Worm (Caenorhabditis elegans) whole organism, L3 larva: Measurements from ENCODE around the gene T10G3.2.
A peak's percentile ranks its signal among the peaks of the same experiment; 100 is the strongest.
"Not testable (repeated sequence)": the region's sequence is repeated elsewhere in the genome, so short reads cannot be mapped to it uniquely, and the experiment has no call there.

Experiments
- R02D3.7 ChIP-seq: fragments of 150-350 bp; optimal IDR thresholded peaks from 2 replicates; lab custom pipeline; 2014; ENCODE audit warnings: missing biosample characterization, missing genetic modification characterization
- aly-2 ChIP-seq: fragments of 150-350 bp; optimal IDR thresholded peaks from 2 replicates; lab custom pipeline; 2014; ENCODE audit warnings: missing biosample characterization, missing genetic modification characterization
- ama-1 ChIP-seq: fragments of 150-350 bp; optimal IDR thresholded peaks from 2 replicates; lab custom pipeline; 2018
- ceh-16 ChIP-seq: sonication (generic microtip); optimal IDR thresholded peaks from 2 replicates; lab custom pipeline; 2017; ENCODE audit warnings: missing biosample characterization, missing genetic modification characterization
- ceh-28 ChIP-seq: fragments of 150-350 bp; optimal IDR thresholded peaks from 2 replicates; lab custom pipeline; 2014; ENCODE audit warnings: missing biosample characterization, missing genetic modification reagents, missing genetic modification characterization
- ceh-82 ChIP-seq: fragments of 150-350 bp; optimal IDR thresholded peaks from 2 replicates; lab custom pipeline; 2014; ENCODE audit warnings: missing biosample characterization, missing genetic modification characterization
- ceh-9 ChIP-seq: sonication (generic microtip); optimal IDR thresholded peaks from 2 replicates; lab custom pipeline; 2018; ENCODE audit warnings: missing biosample characterization, missing genetic modification characterization
- egl-27 ChIP-seq: sonication (generic microtip); optimal IDR thresholded peaks from 4 replicates; lab custom pipeline; 2017; ENCODE audit warnings: missing biosample characterization, missing genetic modification reagents, missing genetic modification characterization
- egl-5 ChIP-seq: fragments of 150-350 bp; optimal IDR thresholded peaks from 2 replicates; lab custom pipeline; 2017; ENCODE audit warnings: missing biosample characterization, missing genetic modification reagents, missing genetic modification characterization, inconsistent platforms
- elt-2 ChIP-seq: sonication (generic microtip); optimal IDR thresholded peaks from 2 replicates; lab custom pipeline; 2016; ENCODE audit warnings: missing genetic modification reagents, mild to moderate bottlenecking, missing genetic modification characterization, missing compliant biosample characterization
- elt-3 ChIP-seq, 3 experiments: fragments of 150-350 bp in 1 of 3; sonication (generic microtip) in 2 of 3; optimal IDR thresholded peaks; 2 replicates in 2 of 3; 4 replicates in 1 of 3; lab custom pipeline; 2014 to 2017; ENCODE audit warnings: missing biosample characterization in 3 of 3, missing genetic modification characterization in 3 of 3
- eor-1 ChIP-seq, 2 experiments: fragments of 150-350 bp; optimal IDR thresholded peaks; 2 replicates each; lab custom pipeline; 2014 to 2018; ENCODE audit warnings: missing biosample characterization in 2 of 2, missing genetic modification characterization in 2 of 2
- jun-1 ChIP-seq: fragments of 150-350 bp; optimal IDR thresholded peaks from 2 replicates; lab custom pipeline; 2014; ENCODE audit warnings: missing biosample characterization, missing genetic modification reagents, missing genetic modification characterization
- lin-15B ChIP-seq: fragments of 150-350 bp; optimal IDR thresholded peaks from 2 replicates; lab custom pipeline; 2014; ENCODE audit warnings: missing biosample characterization, missing genetic modification characterization
- lsy-12 ChIP-seq: sonication (generic microtip); optimal IDR thresholded peaks from 2 replicates; lab custom pipeline; 2016; ENCODE audit warnings: mild to moderate bottlenecking, missing genetic modification characterization, missing compliant biosample characterization
- mdl-1 ChIP-seq: fragments of 150-350 bp; optimal IDR thresholded peaks from 2 replicates; lab custom pipeline; 2014; ENCODE audit warnings: missing biosample characterization, missing genetic modification characterization
- mml-1 ChIP-seq: fragments of 150-350 bp; sonication (generic microtip); optimal IDR thresholded peaks from 3 replicates; lab custom pipeline; 2014; ENCODE audit warnings: missing biosample characterization, missing genetic modification characterization
- nfya-1 ChIP-seq: sonication (generic microtip); optimal IDR thresholded peaks from 2 replicates; lab custom pipeline; 2017; ENCODE audit warnings: missing genetic modification characterization, mild to moderate bottlenecking, missing compliant biosample characterization, antibody characterized with exemption, moderate library complexity; ENCODE audit not compliant: insufficient read depth
- nhr-11 ChIP-seq: fragments of 150-350 bp; optimal IDR thresholded peaks from 2 replicates; lab custom pipeline; 2014; ENCODE audit warnings: missing biosample characterization, missing genetic modification characterization
- nhr-12 ChIP-seq: fragments of 150-350 bp; optimal IDR thresholded peaks from 2 replicates; lab custom pipeline; 2014; ENCODE audit warnings: missing biosample characterization, missing genetic modification characterization
- nhr-237 ChIP-seq: fragments of 150-350 bp; optimal IDR thresholded peaks from 2 replicates; lab custom pipeline; 2014; ENCODE audit warnings: missing biosample characterization, missing genetic modification characterization
- nhr-25 ChIP-seq: sonication (generic microtip); optimal IDR thresholded peaks from 2 replicates; lab custom pipeline; 2017; ENCODE audit warnings: missing biosample characterization, missing genetic modification characterization
- nhr-28 ChIP-seq: fragments of 150-350 bp; optimal IDR thresholded peaks from 2 replicates; lab custom pipeline; 2014; ENCODE audit warnings: missing biosample characterization, missing genetic modification characterization
- nhr-43 ChIP-seq: sonication (generic microtip); optimal IDR thresholded peaks from 2 replicates; lab custom pipeline; 2016; ENCODE audit warnings: mild to moderate bottlenecking, missing genetic modification characterization, missing compliant biosample characterization; ENCODE audit not compliant: poor library complexity, severe bottlenecking
- nhr-76 ChIP-seq: fragments of 150-350 bp; sonication (generic microtip); optimal IDR thresholded peaks from 5 replicates; lab custom pipeline; 2014; ENCODE audit warnings: missing biosample characterization, missing genetic modification characterization
- nhr-77 ChIP-seq: fragments of 150-350 bp; optimal IDR thresholded peaks from 2 replicates; lab custom pipeline; 2014; ENCODE audit warnings: missing biosample characterization, missing genetic modification characterization
- pha-4 ChIP-seq: fragments of 150-350 bp; optimal IDR thresholded peaks from 2 replicates; lab custom pipeline; 2014; ENCODE audit warnings: missing biosample characterization, missing genetic modification reagents, missing genetic modification characterization
- sea-2 ChIP-seq: fragments of 150-350 bp; sonication (generic microtip); optimal IDR thresholded peaks from 4 replicates; lab custom pipeline; 2014; ENCODE audit warnings: missing biosample characterization, missing genetic modification reagents, missing genetic modification characterization
- tbx-2 ChIP-seq: sonication (generic microtip); optimal IDR thresholded peaks from 2 replicates; lab custom pipeline; 2016; ENCODE audit warnings: mild to moderate bottlenecking, missing genetic modification characterization, missing compliant biosample characterization
- unc-39 ChIP-seq: sonication (generic microtip); optimal IDR thresholded peaks from 4 replicates; lab custom pipeline; 2017; ENCODE audit warnings: missing biosample characterization, missing genetic modification characterization
- zag-1 ChIP-seq: fragments of 150-350 bp; optimal IDR thresholded peaks from 2 replicates; lab custom pipeline; 2014; ENCODE audit warnings: missing biosample characterization, missing genetic modification characterization

Gene T10G3.2

ce11 chrV:13443535-13443934, 36.1 kb downstream of the T10G3.2 start, which contains the start of gene Y2H9A.6:
Y2H9A.6 (plus strand) TSS chrV:13443835.
- TF ChIP-seq pha-4, ceh-9, lsy-12 (tag; lab: Kevin White, UChicago): not testable (repeated sequence)
- TF ChIP-seq, all 47 proteins: peak for 0; not testable (repeated sequence) for 47

- TF ChIP-seq mml-1 (tag; lab: Kevin White, UChicago): no peak
- no peak for TF ChIP-seq unc-39
- TF ChIP-seq pha-4 (tag; lab: Kevin White, UChicago): no peak
- no peak for TF ChIP-seq jun-1 (tag; lab: Kevin White, UChicago)
- no peak for TF ChIP-seq egl-5 (tag; lab: Kevin White, UChicago)
- TF ChIP-seq nhr-77 (tag; lab: Kevin White, UChicago): no peak
- no peak for TF ChIP-seq lsy-12 (tag; lab: Kevin White, UChicago)
- TF ChIP-seq ceh-82 (tag; lab: Kevin White, UChicago): no peak
- TF ChIP-seq, all 47 proteins: peak for 0
Observed at ce11 chrV:13442819-13443218, 36.8 kb downstream of the T10G3.2 start.

ce11 chrV:13441661-13442060, 38.0 kb downstream of the T10G3.2 start, which contains the start of gene col-162:
col-162 (plus strand) TSS chrV:13441961.
- TF ChIP-seq zag-1 (tag; lab: Kevin White, UChicago) (no peak), tbx-2 (no peak)

ce11 chrV:13437473-13438074, 42.1 kb downstream of the T10G3.2 start, which contains the start of gene mes-4:
mes-4 (minus strand) TSS chrV:13437545.
- TF ChIP-seq egl-27 (no peak), elt-3 (tag; optimal IDR thresholded peaks at IDR 0.05; lab: Kevin White, UChicago) (no peak), nhr-43 (tag; lab: Kevin White, UChicago) (no peak), ceh-28 (tag; lab: Kevin White, UChicago) (no peak), lin-15B (tag; lab: Kevin White, UChicago) (peak; percentile 38), nfya-1 (tag; lab: Kevin White, UChicago) (peak; percentile 91), ama-1 (lab: Kevin White, UChicago) (no peak), elt-2 (tag; lab: Kevin White, UChicago) (no peak)
- TF ChIP-seq, all 47 proteins: peak for 2

- TF ChIP-seq nhr-43 (tag; lab: Kevin White, UChicago) (no peak), eor-1 (tag; optimal IDR thresholded peaks at IDR 0.05; lab: Kevin White, UChicago) (no peak), nhr-76 (tag; lab: Kevin White, UChicago) (no peak), ceh-28 (tag; lab: Kevin White, UChicago) (no peak), aly-2 (tag; lab: Kevin White, UChicago) (no peak), nhr-12 (tag; lab: Kevin White, UChicago) (no peak), mml-1 (tag; lab: Kevin White, UChicago) (no peak), pha-4 (tag; lab: Kevin White, UChicago) (no peak), jun-1 (tag; lab: Kevin White, UChicago) (no peak), elt-2 (tag; lab: Kevin White, UChicago) (no peak), ama-1 (lab: Kevin White, UChicago) (no peak), ceh-16 (tag; lab: Kevin White, UChicago) (no peak), ceh-9 (tag; lab: Kevin White, UChicago) (no peak)
- TF ChIP-seq, all 47 proteins: peak for 0
Observed at ce11 chrV:13432364-13432763, 47.3 kb downstream of the T10G3.2 start, which contains the start of gene srd-17. srd-17 (minus strand) TSS chrV:13432714.

ce11 chrV:13428660-13429059, 51.0 kb downstream of the T10G3.2 start, which contains the start of gene srd-19:
srd-19 (minus strand) TSS chrV:13428760.
- no peak for TF ChIP-seq lin-15B (tag; lab: Kevin White, UChicago)
- TF ChIP-seq nhr-11 (tag; lab: Kevin White, UChicago): no peak
- TF ChIP-seq nhr-237 (tag; lab: Kevin White, UChicago): no peak
- TF ChIP-seq sea-2 (GFP tag; lab: Kevin White, UChicago): no peak
- TF ChIP-seq nhr-25 (tag; lab: Kevin White, UChicago): no peak
- TF ChIP-seq nhr-28 (tag; lab: Kevin White, UChicago): no peak
- no peak for TF ChIP-seq jun-1 (tag; lab: Kevin White, UChicago)
- TF ChIP-seq mml-1 (tag; lab: Kevin White, UChicago): no peak
- no peak for TF ChIP-seq mdl-1 (tag; lab: Kevin White, UChicago)
- no peak for TF ChIP-seq R02D3.7 (tag; lab: Kevin White, UChicago)
- no peak for TF ChIP-seq ama-1 (lab: Kevin White, UChicago)
- TF ChIP-seq aly-2 (tag; lab: Kevin White, UChicago): no peak
- TF ChIP-seq, all 47 proteins: peak for 0
